Worm (Caenorhabditis elegans): ENCODE data around the gene F52C9.5.

The F52C9.5 gene

DNA sequence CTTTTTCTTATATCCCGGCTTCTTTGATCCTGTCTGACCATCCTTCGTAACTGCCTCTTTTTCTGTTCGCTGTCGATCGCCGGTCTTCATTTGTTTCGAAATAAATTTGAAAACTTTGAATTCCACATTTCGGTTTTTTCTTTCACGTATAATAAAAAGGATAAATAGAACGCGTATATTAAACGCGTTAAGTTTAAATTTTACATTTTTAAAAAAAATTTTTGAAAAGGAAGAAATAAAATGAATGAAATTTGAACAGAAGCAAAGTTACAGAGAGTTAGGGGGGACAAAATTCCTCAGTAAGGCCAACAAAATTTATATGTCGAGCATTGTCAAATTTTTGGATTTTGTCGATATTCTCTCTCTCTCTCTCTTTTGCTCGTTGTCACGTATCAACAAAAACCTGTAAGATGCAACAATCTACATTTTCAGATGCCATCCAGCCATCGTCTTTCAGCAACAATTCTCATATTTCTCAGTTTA lies at the start of gene F52C9.5, which contains the start of gene T15B12.2:
TSS of gene F52C9.5 (plus strand) at position 433 of the 483 bp plus-strand sequence.
TSS of gene T15B12.2 (minus strand) at position 101 of the 483 bp plus-strand sequence.
- TF ChIP-seq mbf-1 (tag; optimal IDR thresholded peaks at IDR 0.05) (no peak), mdl-1 (tag; optimal IDR thresholded peaks at IDR 0.05) (no peak), snpc-4 (tag; optimal IDR thresholded peaks at IDR 0.05) (no peak)

DNA sequence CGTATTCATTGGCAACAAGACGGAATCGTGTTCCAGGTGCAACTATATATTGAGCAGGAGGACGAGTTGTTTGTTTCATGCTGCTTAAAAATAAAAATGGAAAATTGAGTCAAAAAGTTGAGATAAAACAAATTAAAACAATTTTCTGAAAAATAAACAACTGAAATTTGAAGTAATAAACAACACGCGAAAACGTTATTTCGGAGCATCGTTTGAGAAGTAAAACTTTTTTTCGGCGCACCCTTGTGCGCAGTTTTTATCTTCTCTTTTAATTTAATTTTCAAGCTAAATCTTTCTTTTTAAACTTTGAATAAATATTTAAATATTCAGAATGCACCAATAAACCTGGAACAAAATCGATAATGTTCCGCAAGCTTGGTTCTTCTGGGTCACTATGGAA lies 47.9 kb upstream of the F52C9.5 start, which contains the start of the genes sumv-1 and gop-1:
TSS of gene sumv-1 (minus strand) at position 80 of the 400 bp plus-strand sequence.
TSS of gene gop-1 (plus strand) at position 331 of the 400 bp plus-strand sequence.
- TF ChIP-seq lsy-2 (tag; optimal IDR thresholded peaks at IDR 0.05) = no peak
- TF ChIP-seq mbf-1 (tag; optimal IDR thresholded peaks at IDR 0.05) = no peak
- TF ChIP-seq mab-5 (tag; optimal IDR thresholded peaks at IDR 0.05) = no peak
- TF ChIP-seq elt-1 (tag; optimal IDR thresholded peaks at IDR 0.05) = no peak
- TF ChIP-seq nhr-21 (tag; optimal IDR thresholded peaks at IDR 0.05) = no peak
- TF ChIP-seq mdl-1 (tag; optimal IDR thresholded peaks at IDR 0.05) = no peak
- TF ChIP-seq sma-3 (GFP tag; optimal IDR thresholded peaks at IDR 0.05) = no peak

DNA sequence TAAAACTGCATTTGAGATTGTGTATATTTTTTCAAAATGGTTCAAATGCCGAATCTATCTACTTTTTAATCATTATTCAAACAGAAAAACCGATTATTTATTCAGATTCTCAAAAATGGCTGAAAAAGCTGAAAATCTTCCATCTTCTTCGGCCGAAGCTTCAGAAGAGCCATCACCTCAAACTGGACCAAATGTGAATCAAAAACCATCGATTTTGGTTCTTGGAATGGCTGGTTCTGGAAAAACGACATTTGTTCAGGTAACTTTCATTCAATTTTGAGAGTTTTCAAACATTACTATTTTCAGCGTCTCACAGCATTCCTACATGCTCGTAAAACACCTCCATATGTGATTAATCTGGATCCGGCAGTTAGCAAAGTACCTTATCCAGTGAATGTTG lies 43.1 kb upstream of the F52C9.5 start, which contains the start of gene gop-2:
TSS of gene gop-2 (plus strand) at position 106 of the 400 bp plus-strand sequence.
- TF ChIP-seq nhr-237 (tag; optimal IDR thresholded peaks at IDR 0.05) = no peak
- no peak for TF ChIP-seq skn-1 (tag; optimal IDR thresholded peaks at IDR 0.05)
- no peak for TF ChIP-seq unc-55 (GFP tag; optimal IDR thresholded peaks at IDR 0.05)
- no peak for TF ChIP-seq nhr-129 (tag; optimal IDR thresholded peaks at IDR 0.05)

DNA sequence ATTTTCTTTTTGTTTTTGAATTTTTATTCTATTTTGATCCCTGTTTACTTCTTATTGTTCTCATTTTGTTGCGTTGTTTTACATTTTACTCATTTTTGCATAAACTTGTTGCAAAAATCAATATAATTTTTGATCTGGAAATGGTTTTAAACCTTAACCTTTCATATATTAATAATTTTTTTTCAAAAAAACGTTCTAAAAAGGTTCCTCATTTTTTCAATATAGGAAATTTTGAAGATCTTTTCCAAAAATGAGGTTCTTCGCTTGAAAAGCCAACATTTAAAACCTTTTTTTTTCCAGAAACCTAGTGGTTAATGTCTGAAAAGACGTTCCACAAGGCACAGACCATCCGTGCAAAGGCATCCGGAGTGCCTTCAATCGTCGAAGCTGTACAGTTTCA lies 41.6 kb upstream of the F52C9.5 start, which contains the start of gene gop-3:
TSS of gene gop-3 (plus strand) at position 301 of the 400 bp plus-strand sequence.
- TF ChIP-seq mdl-1 (tag; optimal IDR thresholded peaks at IDR 0.05) = no peak
- TF ChIP-seq unc-62 (GFP tag; optimal IDR thresholded peaks at IDR 0.05) = no peak
- TF ChIP-seq ceh-16 (tag; optimal IDR thresholded peaks at IDR 0.05) = no peak
- TF ChIP-seq nhr-77 (tag; optimal IDR thresholded peaks at IDR 0.05) = no peak
- TF ChIP-seq elt-3 (tag; optimal IDR thresholded peaks at IDR 0.05) = no peak
- no peak for TF ChIP-seq nhr-25 (tag; optimal IDR thresholded peaks at IDR 0.05)
- no peak for TF ChIP-seq gmeb-1 (tag; optimal IDR thresholded peaks at IDR 0.05)
- TF ChIP-seq lsy-2 (tag; optimal IDR thresholded peaks at IDR 0.05) = no peak
- TF ChIP-seq nhr-12 (tag; optimal IDR thresholded peaks at IDR 0.05) = no peak
- TF ChIP-seq sma-9 (GFP tag; optimal IDR thresholded peaks at IDR 0.05) = no peak
- no peak for TF ChIP-seq sma-9 (tag; optimal IDR thresholded peaks at IDR 0.05)
- TF ChIP-seq nhr-6 (tag; optimal IDR thresholded peaks at IDR 0.05) = no peak
- TF ChIP-seq sem-4 (tag; optimal IDR thresholded peaks at IDR 0.05) = no peak
- no peak for TF ChIP-seq ceh-82 (tag; optimal IDR thresholded peaks at IDR 0.05)
- TF ChIP-seq snpc-4 (tag; optimal IDR thresholded peaks at IDR 0.05) = no peak
- no peak for TF ChIP-seq ztf-1 (GFP tag; conservative IDR thresholded peaks at IDR 0.05)
- TF ChIP-seq blmp-1 (tag; optimal IDR thresholded peaks at IDR 0.05; ENCODE audit: insufficient read depth) = no peak

DNA sequence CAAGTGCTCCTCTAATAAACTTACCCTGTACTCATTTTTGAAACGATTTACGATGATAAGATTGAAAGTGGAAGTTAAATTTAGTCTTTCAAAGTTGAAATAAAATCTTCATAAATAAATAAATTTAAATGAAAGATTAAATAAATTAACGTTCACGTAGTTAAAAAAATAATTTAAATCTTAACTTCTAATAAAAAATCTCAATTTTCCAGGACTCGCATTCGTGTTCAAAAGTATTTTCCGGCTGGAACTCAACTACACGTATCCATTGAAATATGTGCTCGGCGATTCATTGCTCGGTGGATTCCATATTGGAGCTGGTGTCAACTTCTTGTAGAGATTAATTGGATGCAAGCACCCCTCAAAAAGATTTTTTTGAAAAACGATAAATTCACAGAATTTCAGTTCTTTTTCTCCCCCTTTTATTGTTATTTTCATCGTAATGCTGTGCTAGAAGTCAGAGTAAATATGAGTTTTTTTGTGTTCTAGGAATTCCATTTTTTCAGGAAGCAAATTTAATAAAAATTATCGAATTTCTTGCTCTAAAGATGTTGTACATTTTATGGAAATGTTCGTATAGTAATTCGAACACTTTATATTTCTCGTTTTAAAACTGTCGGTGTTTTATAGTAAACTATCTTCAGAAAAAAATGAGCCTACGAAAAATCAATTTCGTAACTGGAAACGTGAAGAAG lies 38.6 kb upstream of the F52C9.5 start, which contains the start of the genes C34E10.9 and hap-1:
TSS of gene C34E10.9 (minus strand) at position 101 of the 695 bp plus-strand sequence.
TSS of gene hap-1 (plus strand) at position 645 of the 695 bp plus-strand sequence.
- no peak for TF ChIP-seq nhr-21 (tag; optimal IDR thresholded peaks at IDR 0.05)
- no peak for TF ChIP-seq nhr-6 (tag; optimal IDR thresholded peaks at IDR 0.05)
- TF ChIP-seq nhr-237 (tag; optimal IDR thresholded peaks at IDR 0.05) = no peak
- no peak for TF ChIP-seq aly-2 (tag; optimal IDR thresholded peaks at IDR 0.05)
- no peak for TF ChIP-seq R02D3.7 (tag; optimal IDR thresholded peaks at IDR 0.05)
- TF ChIP-seq lin-13 (GFP tag; optimal IDR thresholded peaks at IDR 0.05) = no peak
- TF ChIP-seq lin-11 (tag; optimal IDR thresholded peaks at IDR 0.05) = no peak
- TF ChIP-seq unc-55 (GFP tag; optimal IDR thresholded peaks at IDR 0.05) = no peak
- TF ChIP-seq dmd-4 (tag; optimal IDR thresholded peaks at IDR 0.05) = no peak
- no peak for TF ChIP-seq skn-1 (tag; optimal IDR thresholded peaks at IDR 0.05)
- TF ChIP-seq blmp-1 (tag; optimal IDR thresholded peaks at IDR 0.05; ENCODE audit: insufficient read depth) = no peak
- TF ChIP-seq elt-3 (tag; optimal IDR thresholded peaks at IDR 0.05) = no peak
- no peak for TF ChIP-seq nhr-129 (tag; optimal IDR thresholded peaks at IDR 0.05)
- TF ChIP-seq ceh-82 (tag; optimal IDR thresholded peaks at IDR 0.05) = no peak
- no peak for TF ChIP-seq ZK546.5 (tag; optimal IDR thresholded peaks at IDR 0.05)
- no peak for TF ChIP-seq mdl-1 (tag; optimal IDR thresholded peaks at IDR 0.05)
- TF ChIP-seq gmeb-1 (tag; optimal IDR thresholded peaks at IDR 0.05) = no peak
- TF ChIP-seq Y55F3AM.14 (GFP tag; optimal IDR thresholded peaks at IDR 0.05) = no peak
- no peak for TF ChIP-seq mab-5 (tag; optimal IDR thresholded peaks at IDR 0.05)

Measured in whole organism, L2 larva.